Fruit fly (Drosophila melanogaster): ENCODE measurements around the gene CG14650.

CG14650 gene

DNA sequence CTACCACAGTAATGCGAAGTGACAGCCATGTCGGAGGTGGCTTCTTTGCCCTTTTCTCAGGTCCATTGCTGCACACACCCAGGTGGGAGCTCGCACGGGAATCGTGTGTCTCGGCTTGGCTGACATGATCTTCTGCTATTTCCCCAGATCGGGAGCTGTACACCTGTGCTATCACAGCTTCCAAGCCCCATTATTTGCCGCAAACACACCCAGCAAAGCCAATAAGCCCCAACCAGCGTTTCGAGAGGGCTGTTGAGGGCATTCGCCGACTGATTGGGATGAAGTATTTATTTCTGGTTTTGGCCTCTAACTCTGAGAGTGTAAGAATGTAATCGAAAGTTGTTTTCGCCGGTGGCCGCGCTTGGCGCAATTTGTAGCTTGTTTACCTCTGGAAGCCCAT is 20.4 kb downstream of the CG14650 start:
- TF ChIP-seq CG10348 (GFP tag; IDR thresholded peaks at IDR 0.05) = no peak
- no peak for TF ChIP-seq fd96Ca (GFP tag; IDR thresholded peaks at IDR 0.05)
- TF ChIP-seq D1 (tag; optimal IDR thresholded peaks at IDR 0.05) = no peak
- no peak for TF ChIP-seq CG17806 (tag; optimal IDR thresholded peaks at IDR 0.05)
- no peak for TF ChIP-seq Pif1B (GFP tag; optimal IDR thresholded peaks at IDR 0.05)
- no peak for TF ChIP-seq CG4496 (GFP tag; IDR thresholded peaks at IDR 0.05)
- no peak for TF ChIP-seq CG8301 (tag; optimal IDR thresholded peaks at IDR 0.05)
- no peak for TF ChIP-seq CG8159 (tag; optimal IDR thresholded peaks at IDR 0.05)
- TF ChIP-seq CG12605 (GFP tag; IDR thresholded peaks at IDR 0.05) = no peak

DNA sequence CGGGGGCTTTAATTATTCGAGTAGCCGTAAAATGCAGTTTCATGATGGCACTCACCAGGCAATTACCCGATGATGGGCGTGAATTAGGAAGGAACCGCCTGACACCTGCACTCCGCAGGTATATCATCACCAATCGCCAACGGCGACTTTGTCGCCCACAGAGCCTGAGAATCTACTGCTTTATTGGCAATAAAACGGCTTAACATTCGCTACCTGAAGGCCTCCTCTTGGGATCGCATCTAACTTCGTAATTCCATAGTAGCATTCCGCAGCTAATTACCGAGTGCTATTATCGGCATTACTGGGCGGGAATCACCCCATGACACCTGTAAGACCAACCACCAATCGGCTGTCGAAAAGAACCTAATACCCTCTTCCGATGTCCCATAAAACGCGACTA is 21.1 kb downstream of the CG14650 start:
- TF ChIP-seq CG10348 (GFP tag; IDR thresholded peaks at IDR 0.05) (no peak), CG14655 (GFP tag; optimal IDR thresholded peaks at IDR 0.05) (no peak), gl (tag; optimal IDR thresholded peaks at IDR 0.05) (no peak), CG8301 (tag; optimal IDR thresholded peaks at IDR 0.05) (no peak), Snoo (tag; optimal IDR thresholded peaks at IDR 0.05) (no peak), fd96Ca (GFP tag; IDR thresholded peaks at IDR 0.05) (no peak), CG12605 (GFP tag; IDR thresholded peaks at IDR 0.05) (no peak), Ets98B (GFP tag; IDR thresholded peaks at IDR 0.05) (no peak), CG15710 (tag; optimal IDR thresholded peaks at IDR 0.05) (no peak), CG32121 (GFP tag; IDR thresholded peaks at IDR 0.05) (no peak), CG34367 (tag; optimal IDR thresholded peaks at IDR 0.05) (no peak), Pif1A (GFP tag; optimal IDR thresholded peaks at IDR 0.05) (no peak), CG13204 (GFP tag; optimal IDR thresholded peaks at IDR 0.05) (no peak), CG17806 (tag; optimal IDR thresholded peaks at IDR 0.05) (no peak), Pif1B (GFP tag; optimal IDR thresholded peaks at IDR 0.05) (no peak), CG9948 (tag; optimal IDR thresholded peaks at IDR 0.05) (no peak), CG4496 (GFP tag; IDR thresholded peaks at IDR 0.05) (no peak), rn (GFP tag; IDR thresholded peaks at IDR 0.05) (no peak)

DNA sequence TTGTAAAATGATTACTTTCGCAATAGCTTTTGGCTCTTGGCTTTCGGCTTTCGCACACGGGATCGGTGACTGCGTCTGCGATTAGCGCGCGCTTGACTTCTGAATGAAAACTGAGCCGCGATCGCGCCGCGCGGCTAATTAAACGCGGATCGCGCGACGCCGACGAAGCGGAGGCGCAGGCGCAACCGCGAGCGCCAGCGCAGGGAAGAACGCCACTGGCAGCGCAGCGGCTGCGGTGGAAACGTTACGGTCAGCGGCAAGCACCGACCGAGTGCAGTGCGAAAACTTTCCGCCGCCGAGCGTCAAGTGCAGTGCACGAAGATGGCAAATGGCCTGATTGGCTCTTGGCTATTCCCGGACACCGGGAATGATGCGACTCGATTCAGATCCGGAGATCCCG is 25.6 kb downstream of the CG14650 start, which contains the start of gene CG31522:
CG31522 (minus strand) TSS at position 101 of the 400 bp plus-strand sequence.
- TF ChIP-seq rn (GFP tag; IDR thresholded peaks at IDR 0.05) = no peak
- peak; percentile 79 for TF ChIP-seq CG13204 (GFP tag; optimal IDR thresholded peaks at IDR 0.05)
- TF ChIP-seq CG10348 (GFP tag; IDR thresholded peaks at IDR 0.05) = no peak
- no peak for TF ChIP-seq CG9948 (tag; optimal IDR thresholded peaks at IDR 0.05)
- no peak for TF ChIP-seq CG32121 (GFP tag; IDR thresholded peaks at IDR 0.05)
- TF ChIP-seq CG34367 (tag; optimal IDR thresholded peaks at IDR 0.05) = no peak
- TF ChIP-seq Snoo (tag; optimal IDR thresholded peaks at IDR 0.05) = no peak

DNA sequence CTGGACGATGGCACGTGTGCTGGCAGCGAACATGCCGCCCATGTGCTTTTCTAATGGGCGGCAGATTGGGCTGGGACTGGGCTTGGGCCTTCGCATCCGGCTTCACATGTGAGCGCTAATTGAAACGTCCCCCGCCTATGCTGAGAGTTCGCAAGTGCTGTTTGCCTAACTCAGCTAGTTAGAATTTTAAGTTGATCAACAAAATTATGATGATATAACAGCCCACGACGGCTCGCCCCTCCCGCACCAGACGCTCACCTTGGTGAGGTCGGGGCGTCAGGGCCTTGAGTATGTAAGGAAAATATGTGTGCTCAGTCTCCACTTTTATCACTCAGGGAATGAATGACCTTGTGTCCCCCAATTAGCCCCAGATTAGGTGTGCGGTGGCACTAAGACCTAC is 29.7 kb downstream of the CG14650 start:
- no peak for TF ChIP-seq CG14655 (GFP tag; optimal IDR thresholded peaks at IDR 0.05)
- no peak for TF ChIP-seq Snoo (tag; optimal IDR thresholded peaks at IDR 0.05)
- TF ChIP-seq Ets98B (GFP tag; IDR thresholded peaks at IDR 0.05) = no peak
- no peak for TF ChIP-seq CG4496 (GFP tag; IDR thresholded peaks at IDR 0.05)
- no peak for TF ChIP-seq rn (GFP tag; IDR thresholded peaks at IDR 0.05)
- TF ChIP-seq CG32121 (GFP tag; IDR thresholded peaks at IDR 0.05) = no peak
- TF ChIP-seq CG12605 (GFP tag; IDR thresholded peaks at IDR 0.05) = no peak
- no peak for TF ChIP-seq CG15710 (tag; optimal IDR thresholded peaks at IDR 0.05)
- no peak for TF ChIP-seq CG13204 (GFP tag; optimal IDR thresholded peaks at IDR 0.05)
- TF ChIP-seq D1 (tag; optimal IDR thresholded peaks at IDR 0.05) = no peak
- TF ChIP-seq Pif1A (GFP tag; optimal IDR thresholded peaks at IDR 0.05) = no peak

DNA sequence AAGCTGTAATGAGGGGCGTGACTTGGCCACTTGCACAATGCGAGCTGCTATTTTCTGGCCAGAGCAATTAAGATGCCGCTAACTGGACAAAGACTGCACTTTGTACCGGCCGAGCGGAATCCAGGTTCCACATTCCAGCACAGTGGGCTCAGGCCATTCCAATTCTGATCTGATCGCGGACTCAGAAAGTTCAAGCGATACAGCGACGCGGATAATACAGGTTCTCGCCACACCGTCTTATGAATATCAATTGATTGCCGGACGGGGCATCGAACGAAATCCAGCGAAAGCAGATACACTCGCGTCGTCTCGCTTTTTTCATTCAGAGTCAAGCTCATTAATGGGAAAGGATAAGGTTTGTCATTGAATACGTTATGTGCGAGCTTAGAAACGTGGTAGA is 31.7 kb downstream of the CG14650 start:
- TF ChIP-seq CG32121 (GFP tag; IDR thresholded peaks at IDR 0.05) (no peak), CG34367 (tag; optimal IDR thresholded peaks at IDR 0.05) (no peak), CG4496 (GFP tag; IDR thresholded peaks at IDR 0.05) (0 out of 3 replicates have a peak, but pooled peaks have one; percentile 22), fd96Ca (GFP tag; IDR thresholded peaks at IDR 0.05) (no peak), Pif1A (GFP tag; optimal IDR thresholded peaks at IDR 0.05) (no peak), CG8301 (tag; optimal IDR thresholded peaks at IDR 0.05) (no peak), Ets98B (GFP tag; IDR thresholded peaks at IDR 0.05) (no peak), gl (tag; optimal IDR thresholded peaks at IDR 0.05) (peak; percentile 40), CG17806 (tag; optimal IDR thresholded peaks at IDR 0.05) (no peak), CG8159 (tag; optimal IDR thresholded peaks at IDR 0.05) (peak; percentile 2), CG14655 (GFP tag; optimal IDR thresholded peaks at IDR 0.05) (no peak), Snoo (tag; optimal IDR thresholded peaks at IDR 0.05) (peak; percentile 30), CG15710 (tag; optimal IDR thresholded peaks at IDR 0.05) (peak; percentile 7), CG9948 (tag; optimal IDR thresholded peaks at IDR 0.05) (no peak), CG13204 (GFP tag; optimal IDR thresholded peaks at IDR 0.05) (peak; percentile 68), CG10348 (GFP tag; IDR thresholded peaks at IDR 0.05) (no peak), rn (GFP tag; IDR thresholded peaks at IDR 0.05) (no peak), Pif1B (GFP tag; optimal IDR thresholded peaks at IDR 0.05) (no peak), EcR (GFP tag; optimal IDR thresholded peaks at IDR 0.05) (peak; percentile 72), CG12605 (GFP tag; IDR thresholded peaks at IDR 0.05) (no peak)

DNA sequence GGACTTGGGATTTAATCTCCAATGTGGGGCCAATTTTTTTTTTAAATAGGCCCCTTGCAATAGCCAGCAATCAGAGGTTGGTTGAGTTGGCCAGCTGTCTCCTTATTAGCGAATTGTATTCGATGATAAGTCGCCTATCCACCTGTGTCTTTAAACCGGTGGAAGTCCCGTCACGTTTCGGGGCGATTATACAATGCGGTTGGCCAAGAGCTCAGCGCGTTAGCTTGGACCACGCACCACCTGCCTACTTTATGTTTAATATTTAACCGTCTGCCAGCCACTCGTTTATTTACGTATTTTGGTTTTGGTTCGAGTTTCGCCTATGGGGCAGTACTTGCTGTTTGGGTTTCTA is 33.5 kb downstream of the CG14650 start:
- TF ChIP-seq CG8159 (tag; optimal IDR thresholded peaks at IDR 0.05) (no peak), Snoo (tag; optimal IDR thresholded peaks at IDR 0.05) (no peak), fd96Ca (GFP tag; IDR thresholded peaks at IDR 0.05) (no peak), CG9948 (tag; optimal IDR thresholded peaks at IDR 0.05) (no peak), Ets98B (GFP tag; IDR thresholded peaks at IDR 0.05) (no peak), EcR (GFP tag; optimal IDR thresholded peaks at IDR 0.05) (no peak), D1 (tag; optimal IDR thresholded peaks at IDR 0.05) (no peak), CG4496 (GFP tag; IDR thresholded peaks at IDR 0.05) (no peak), gl (tag; optimal IDR thresholded peaks at IDR 0.05) (no peak)
